Fruit fly (Drosophila melanogaster) whole organism, larva: ENCODE results near the gene lsn.

Source experiments
- noc ChIP-seq: fragments of 200-800 bp; sonication (Bioruptor generic); optimal IDR thresholded peaks from 3 replicates; lab custom pipeline; 2019; ENCODE audit warnings: missing biosample characterization, mild to moderate bottlenecking, missing genetic modification characterization, moderate library complexity

The lsn gene

DNA sequence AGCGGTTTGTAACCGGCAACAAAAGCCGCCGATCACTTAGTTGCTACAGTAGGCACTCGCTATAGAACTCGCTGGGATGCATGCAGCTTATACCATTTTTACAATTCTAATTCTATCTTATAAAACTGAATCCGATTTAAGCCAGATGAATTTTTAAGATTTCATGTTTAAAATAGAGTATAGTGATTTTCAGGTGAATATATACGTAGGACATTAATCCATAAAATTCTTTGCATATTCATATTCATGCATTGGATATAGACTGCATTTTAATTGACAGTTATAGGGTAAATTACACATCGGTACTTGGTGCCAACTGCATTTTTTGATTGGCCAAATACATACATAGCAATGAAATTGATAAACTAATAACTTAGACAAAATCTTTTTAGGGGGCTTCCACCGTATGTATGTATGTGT, 22.6 kb downstream of the lsn start:
- no peak for TF ChIP-seq noc (tag; lab: Kevin White, UChicago)

DNA sequence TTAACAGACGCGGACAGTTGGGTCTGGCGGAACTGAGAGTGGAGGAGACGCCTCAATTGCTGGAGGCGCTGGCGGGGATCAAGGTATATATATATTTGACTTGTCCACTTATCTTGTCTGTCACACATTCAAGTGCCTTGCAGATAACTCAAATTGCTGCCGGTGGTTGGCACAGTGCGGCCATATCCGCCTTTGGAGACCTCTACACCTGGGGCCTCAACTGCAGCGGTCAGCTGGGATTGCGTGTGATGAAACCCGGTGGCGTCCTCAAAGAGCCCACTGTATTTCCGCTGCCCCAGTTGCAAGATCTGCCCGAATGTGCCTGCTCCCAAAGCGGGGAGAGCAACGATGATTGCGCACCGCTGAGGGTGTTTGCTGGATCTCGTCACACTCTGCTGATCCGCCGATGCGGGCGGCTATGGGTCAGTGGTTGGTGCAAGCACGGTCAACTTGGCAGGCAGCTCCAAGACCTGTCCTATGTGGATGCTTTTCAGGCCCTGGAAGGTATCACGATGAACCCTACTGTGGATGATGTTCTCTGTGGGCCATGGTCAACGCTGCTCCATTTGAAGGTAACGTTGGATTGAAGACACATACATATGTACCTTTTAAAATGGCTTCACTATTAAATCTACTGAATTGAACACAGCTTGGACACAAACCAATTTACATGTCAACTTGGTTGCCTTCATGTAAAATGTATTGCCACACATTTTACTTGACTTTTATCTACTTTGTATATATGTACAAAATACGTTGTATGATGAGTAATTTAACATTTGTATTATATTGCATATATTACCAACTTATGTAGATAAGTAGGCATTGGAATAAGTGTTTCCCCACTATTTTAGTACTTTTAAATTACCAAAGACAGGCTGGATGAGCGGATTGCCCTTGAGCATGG, 24.0 kb downstream of the lsn start, which contains the start of gene CG43844:
Gene CG43844, plus strand, starts transcription at position 844 of the 907 bp plus-strand sequence.
- peak; percentile 31 for TF ChIP-seq noc (tag; lab: Kevin White, UChicago)

DNA sequence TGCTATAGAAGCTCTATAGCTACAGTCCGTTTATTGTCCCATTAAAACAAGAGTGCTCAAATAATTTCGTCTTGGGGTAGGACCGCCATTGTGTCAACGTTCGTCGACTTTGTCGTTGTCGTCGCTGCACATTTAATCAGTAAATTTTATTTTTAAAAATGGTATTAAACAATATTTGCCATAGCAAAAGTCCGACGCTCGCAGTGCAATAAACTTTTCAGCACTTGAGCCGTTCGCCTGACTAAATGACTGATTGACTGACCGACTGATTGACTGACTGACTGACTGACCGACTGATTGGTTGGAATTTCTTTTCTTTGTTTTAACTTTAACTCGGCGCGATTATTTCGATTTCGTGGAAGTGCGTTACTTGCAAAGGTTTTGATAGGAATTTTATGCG, 25.0 kb downstream of the lsn start:
- no peak for TF ChIP-seq noc (tag; lab: Kevin White, UChicago)

DNA sequence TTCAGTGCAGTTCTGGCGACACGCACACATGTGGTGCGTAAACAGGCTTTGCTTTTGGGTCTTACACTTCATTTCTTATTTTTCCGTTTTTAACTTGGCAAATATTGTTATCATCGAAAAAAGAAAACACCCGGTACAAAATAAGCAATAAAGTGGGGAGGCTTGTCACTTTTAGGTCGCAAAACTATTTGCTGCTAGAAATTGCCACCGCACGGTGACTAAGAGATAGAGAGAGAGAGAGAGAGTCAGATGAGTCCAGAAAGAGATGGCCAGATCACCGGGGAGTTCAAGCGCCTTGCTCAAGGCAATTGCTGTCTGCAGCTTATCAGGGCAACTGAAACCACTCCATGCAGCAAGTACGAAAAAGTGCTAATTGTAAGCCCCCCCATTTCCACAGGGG, 25.8 kb downstream of the lsn start:
- no peak for TF ChIP-seq noc (tag; lab: Kevin White, UChicago)

DNA sequence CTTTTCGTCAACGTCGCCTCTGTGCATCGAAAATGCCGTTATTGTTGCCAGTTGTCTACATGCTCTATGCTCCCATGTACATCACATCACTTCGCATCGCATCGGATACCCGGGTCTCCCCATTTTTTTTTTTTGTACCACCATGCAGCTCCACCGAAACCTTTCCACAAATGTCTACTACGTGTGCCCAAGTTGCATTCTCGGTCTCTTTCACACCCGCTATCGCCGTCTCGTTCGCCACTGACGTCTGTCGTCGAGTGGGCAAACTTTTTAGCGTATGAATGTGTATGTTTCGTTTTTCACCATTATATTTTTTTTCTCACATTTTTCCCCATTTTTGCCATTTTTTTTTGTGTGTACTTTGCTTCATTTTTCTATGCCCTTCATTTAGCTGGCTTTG, 27.5 kb downstream of the lsn start:
- no peak for TF ChIP-seq noc (tag; lab: Kevin White, UChicago)

dm6 chr3R:21893929-21894328, 29.0 kb downstream of the lsn start:
- no peak for TF ChIP-seq noc (tag; lab: Kevin White, UChicago)

dm6 chr3R:21895961-21896875, 31.2 kb downstream of the lsn start:
- TF ChIP-seq noc (tag; lab: Kevin White, UChicago), result peak; percentile 25

DNA sequence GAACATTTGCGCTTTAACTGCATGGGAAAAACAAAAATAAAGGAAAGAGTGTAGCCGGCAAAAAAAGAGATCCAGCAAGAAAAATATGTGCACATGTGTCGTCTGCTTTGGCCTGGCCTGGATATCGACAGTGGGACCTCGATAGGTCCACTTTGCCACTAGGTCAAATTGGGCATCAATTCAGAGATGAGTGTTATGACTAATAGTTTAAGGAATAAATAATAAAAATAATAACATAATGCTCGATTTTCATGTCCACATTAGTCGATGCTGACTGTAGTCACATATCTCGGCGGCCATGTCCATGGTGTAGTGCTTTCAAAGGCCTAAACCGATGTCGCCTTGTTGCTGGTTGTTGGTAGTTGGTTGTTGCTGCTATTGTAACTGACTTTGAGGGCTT, 32.6 kb downstream of the lsn start:
- no peak for TF ChIP-seq noc (tag; lab: Kevin White, UChicago)

dm6 chr3R:21898758-21899157, 33.8 kb downstream of the lsn start:
- TF ChIP-seq noc (tag; lab: Kevin White, UChicago), result no peak

- no peak for TF ChIP-seq noc (tag; lab: Kevin White, UChicago)
Measured at dm6 chr3R:21899170-21899575, 34.2 kb downstream of the lsn start.

DNA sequence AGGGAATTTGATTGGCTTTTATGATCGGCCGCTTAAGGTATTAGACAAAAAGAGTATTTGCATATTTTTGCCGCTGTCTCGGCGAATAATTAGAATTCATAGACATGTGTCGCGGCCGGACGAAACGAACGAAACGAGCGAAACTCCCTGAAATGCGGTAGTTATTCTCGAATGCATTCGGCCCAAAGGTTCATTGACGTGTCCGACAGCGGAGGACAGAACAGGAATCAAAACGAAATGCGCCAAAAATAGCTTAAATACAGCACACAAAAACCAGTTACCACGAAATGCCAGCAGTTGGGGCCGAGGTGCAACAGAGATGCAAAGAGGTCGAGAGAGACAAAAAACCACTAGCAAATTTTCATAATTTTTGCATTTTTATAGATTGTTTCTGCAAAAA, 39.4 kb downstream of the lsn start:
- no peak for TF ChIP-seq noc (tag; lab: Kevin White, UChicago)

DNA sequence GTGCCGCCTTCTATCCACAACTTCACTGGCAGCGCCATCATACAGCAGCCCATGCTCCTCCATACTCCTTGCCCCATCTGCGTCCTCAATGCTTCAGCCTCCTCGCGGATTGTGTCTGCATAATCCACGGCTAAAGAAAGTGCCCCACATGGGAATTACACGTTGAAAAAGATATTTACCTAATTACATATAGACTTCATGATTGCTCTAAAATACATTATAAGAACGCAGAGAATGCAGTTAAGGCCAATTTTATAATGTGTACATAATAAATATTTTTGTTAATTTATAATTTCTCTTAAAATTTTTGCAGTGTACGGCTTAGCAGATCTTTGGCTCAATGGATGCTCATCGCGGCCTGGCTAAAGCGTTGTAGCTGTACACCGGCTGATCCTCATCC, 40.6 kb downstream of the lsn start:
- TF ChIP-seq noc (tag; lab: Kevin White, UChicago), result no peak

- no peak for TF ChIP-seq noc (tag; lab: Kevin White, UChicago)
Measured at dm6 chr3R:21906867-21907266, 41.9 kb downstream of the lsn start.

- TF ChIP-seq noc (tag; lab: Kevin White, UChicago), result no peak
Measured at dm6 chr3R:21911516-21911915, 46.5 kb downstream of the lsn start, which contains the start of gene Qsox3. Gene Qsox3, plus strand, starts transcription at chr3R:21911816.

dm6 chr3R:21913447-21913846, 48.5 kb downstream of the lsn start, which contains the start of gene Qsox2:
Gene Qsox2, plus strand, starts transcription at chr3R:21913747.
- no peak for TF ChIP-seq noc (tag; lab: Kevin White, UChicago)
